Fruit fly (Drosophila melanogaster): Measurements from ENCODE around the gene CG13373.

Gene CG13373

dm6 chrX:476230-477143 is at the start of gene CG13373, which contains the start of gene ebo:
TSS of gene CG13373 (plus strand) at chrX:476984.
TSS of gene ebo (minus strand) at chrX:476579.
- no peak for TF ChIP-seq insv (optimal IDR thresholded peaks at IDR 0.05)
- TF ChIP-seq ttk (optimal IDR thresholded peaks at IDR 0.05), result no peak

dm6 chrX:428192-428591 is 48.6 kb upstream of the CG13373 start:
- TF ChIP-seq ttk (optimal IDR thresholded peaks at IDR 0.05) (no peak), Myc (optimal IDR thresholded peaks at IDR 0.05) (no peak), Sin3A (optimal IDR thresholded peaks at IDR 0.05) (no peak), h (optimal IDR thresholded peaks at IDR 0.05) (no peak), psq (optimal IDR thresholded peaks at IDR 0.05) (no peak), insv (optimal IDR thresholded peaks at IDR 0.05) (no peak)

dm6 chrX:437404-437803 is 39.4 kb upstream of the CG13373 start, which contains the start of gene Pgcl:
TSS of gene Pgcl (minus strand) at chrX:437448.
- TF ChIP-seq insv (optimal IDR thresholded peaks at IDR 0.05) (no peak), h (optimal IDR thresholded peaks at IDR 0.05) (no peak), Sin3A (optimal IDR thresholded peaks at IDR 0.05) (no peak), Myc (optimal IDR thresholded peaks at IDR 0.05) (no peak), psq (optimal IDR thresholded peaks at IDR 0.05) (no peak), ttk (optimal IDR thresholded peaks at IDR 0.05) (no peak)

dm6 chrX:441295-441694 is 35.5 kb upstream of the CG13373 start:
- no peak for TF ChIP-seq h (optimal IDR thresholded peaks at IDR 0.05)

dm6 chrX:443981-444550 is 32.7 kb upstream of the CG13373 start:
- no peak for TF ChIP-seq ttk (optimal IDR thresholded peaks at IDR 0.05)
- TF ChIP-seq insv (optimal IDR thresholded peaks at IDR 0.05), result no peak
- no peak for TF ChIP-seq psq (optimal IDR thresholded peaks at IDR 0.05)
- no peak for TF ChIP-seq Sin3A (optimal IDR thresholded peaks at IDR 0.05)
- no peak for TF ChIP-seq Myc (optimal IDR thresholded peaks at IDR 0.05)
- no peak for TF ChIP-seq h (optimal IDR thresholded peaks at IDR 0.05)

dm6 chrX:446002-446401 is 30.8 kb upstream of the CG13373 start:
- TF ChIP-seq ttk (optimal IDR thresholded peaks at IDR 0.05) (no peak), psq (optimal IDR thresholded peaks at IDR 0.05) (no peak), Sin3A (optimal IDR thresholded peaks at IDR 0.05) (no peak), h (optimal IDR thresholded peaks at IDR 0.05) (no peak), insv (optimal IDR thresholded peaks at IDR 0.05) (no peak)

- TF ChIP-seq Myc (optimal IDR thresholded peaks at IDR 0.05), result no peak
- TF ChIP-seq ttk (optimal IDR thresholded peaks at IDR 0.05), result no peak
- TF ChIP-seq h (optimal IDR thresholded peaks at IDR 0.05), result no peak
- TF ChIP-seq Sin3A (optimal IDR thresholded peaks at IDR 0.05), result no peak
- no peak for TF ChIP-seq insv (optimal IDR thresholded peaks at IDR 0.05)
- no peak for TF ChIP-seq psq (optimal IDR thresholded peaks at IDR 0.05)
These were observed 28.5 kb upstream of the CG13373 start for dm6 chrX:448270-448669.

- TF ChIP-seq h (optimal IDR thresholded peaks at IDR 0.05) (no peak), Sin3A (optimal IDR thresholded peaks at IDR 0.05) (no peak)
These were observed 27.8 kb upstream of the CG13373 start for dm6 chrX:448978-449377.

dm6 chrX:452716-453115 is 24.1 kb upstream of the CG13373 start:
- TF ChIP-seq h (optimal IDR thresholded peaks at IDR 0.05) (no peak), insv (optimal IDR thresholded peaks at IDR 0.05) (no peak), ttk (optimal IDR thresholded peaks at IDR 0.05) (no peak), Sin3A (optimal IDR thresholded peaks at IDR 0.05) (no peak), psq (optimal IDR thresholded peaks at IDR 0.05) (no peak), Myc (optimal IDR thresholded peaks at IDR 0.05) (no peak)

dm6 chrX:456959-457358 is 19.8 kb upstream of the CG13373 start:
- TF ChIP-seq insv (optimal IDR thresholded peaks at IDR 0.05), result no peak
- no peak for TF ChIP-seq psq (optimal IDR thresholded peaks at IDR 0.05)
- no peak for TF ChIP-seq Myc (optimal IDR thresholded peaks at IDR 0.05)

dm6 chrX:457803-458202 is 19.0 kb upstream of the CG13373 start:
- TF ChIP-seq h (optimal IDR thresholded peaks at IDR 0.05) (no peak), Sin3A (optimal IDR thresholded peaks at IDR 0.05) (no peak)

- TF ChIP-seq Sin3A (optimal IDR thresholded peaks at IDR 0.05) (no peak), Myc (optimal IDR thresholded peaks at IDR 0.05) (no peak)
These were observed 16.3 kb upstream of the CG13373 start, which contains the start of gene ase for dm6 chrX:460447-460846. TSS of gene ase (plus strand) at chrX:460747.

- no peak for TF ChIP-seq insv (optimal IDR thresholded peaks at IDR 0.05)
- TF ChIP-seq ttk (optimal IDR thresholded peaks at IDR 0.05), result no peak
- no peak for TF ChIP-seq psq (optimal IDR thresholded peaks at IDR 0.05)
- TF ChIP-seq h (optimal IDR thresholded peaks at IDR 0.05), result no peak
- no peak for TF ChIP-seq Sin3A (optimal IDR thresholded peaks at IDR 0.05)
- no peak for TF ChIP-seq Myc (optimal IDR thresholded peaks at IDR 0.05)
These were observed 12.8 kb upstream of the CG13373 start for dm6 chrX:463934-464333.
